Fruit fly (Drosophila melanogaster) whole organism, embryonic: Measurements from ENCODE around the gene CG17329.
A peak's percentile ranks its signal among the peaks of the same experiment; 100 is the strongest.

Experiments
- B-H2 ChIP-seq: fragments of 200-800 bp; sonication (Bioruptor generic); optimal IDR thresholded peaks from 2 replicates; lab custom pipeline; 2018; ENCODE audit warnings: missing biosample characterization, mild to moderate bottlenecking, missing genetic modification characterization
- CG11504 ChIP-seq: fragments of 200-800 bp; sonication (Bioruptor generic); optimal IDR thresholded peaks from 3 replicates; lab custom pipeline; 2019; ENCODE audit warnings: missing biosample characterization, mild to moderate bottlenecking, missing genetic modification characterization, moderate library complexity
- CG12219 ChIP-seq: fragments of 200-800 bp; sonication (Bioruptor generic); optimal IDR thresholded peaks from 3 replicates; lab custom pipeline; 2018; ENCODE audit warnings: missing biosample characterization, mild to moderate bottlenecking, missing genetic modification characterization
- CG13424 ChIP-seq: fragments of 200-800 bp; sonication (Bioruptor generic); optimal IDR thresholded peaks from 2 replicates; lab custom pipeline; 2019; ENCODE audit warnings: missing biosample characterization, mild to moderate bottlenecking, missing genetic modification characterization, moderate library complexity
- CG13775 ChIP-seq: fragments of 200-800 bp; sonication (Bioruptor generic); optimal IDR thresholded peaks from 3 replicates; lab custom pipeline; 2017; ENCODE audit warnings: missing biosample characterization, mild to moderate bottlenecking, missing genetic modification characterization
- CG14965 ChIP-seq: fragments of 200-800 bp; sonication (Bioruptor generic); optimal IDR thresholded peaks from 2 replicates; lab custom pipeline; 2016; ENCODE audit warnings: missing biosample characterization, missing genetic modification characterization, borderline replicate concordance
- CG15601 ChIP-seq: fragments of 200-800 bp; sonication (Bioruptor generic); optimal IDR thresholded peaks from 3 replicates; lab custom pipeline; 2019; ENCODE audit warnings: missing biosample characterization, mild to moderate bottlenecking, missing genetic modification characterization, moderate library complexity
- CG1602 ChIP-seq: fragments of 200-800 bp; sonication (Bioruptor generic); optimal IDR thresholded peaks from 3 replicates; lab custom pipeline; 2016; ENCODE audit warnings: missing biosample characterization, missing genetic modification characterization
- CG16813 ChIP-seq: fragments of 200-800 bp; sonication (Bioruptor generic); IDR thresholded peaks from 3 replicates; pipeline ENCODE4 v1.3.6; 2022; ENCODE audit warnings: missing biosample characterization, missing genetic modification characterization; ENCODE audit not compliant: partially characterized antibody
- CG18262 ChIP-seq: fragments of 200-800 bp; optimal IDR thresholded peaks from 3 replicates; lab custom pipeline; 2019; ENCODE audit warnings: missing biosample characterization, mild to moderate bottlenecking, missing genetic modification characterization, moderate library complexity
- CG3065 ChIP-seq: fragments of 200-800 bp; sonication (Bioruptor generic); optimal IDR thresholded peaks from 2 replicates; lab custom pipeline; 2016; ENCODE audit warnings: missing biosample characterization, missing genetic modification characterization
- CG3281 ChIP-seq: fragments of 200-800 bp; sonication (Bioruptor generic); optimal IDR thresholded peaks from 3 replicates; lab custom pipeline; 2017; ENCODE audit warnings: missing biosample characterization, mild to moderate bottlenecking, missing genetic modification characterization
- CG4820 ChIP-seq: fragments of 200-800 bp; sonication (Bioruptor generic); optimal IDR thresholded peaks from 3 replicates; lab custom pipeline; 2016; ENCODE audit warnings: missing biosample characterization, missing genetic modification characterization
- CG6689 ChIP-seq: fragments of 200-800 bp; sonication (Bioruptor generic); IDR thresholded peaks from 2 replicates; pipeline ENCODE4 v1.3.6; 2022; ENCODE audit warnings: missing biosample characterization, missing genetic modification characterization
- CG6765 ChIP-seq: fragments of 200-800 bp; sonication (Bioruptor generic); optimal IDR thresholded peaks from 3 replicates; lab custom pipeline; 2017; ENCODE audit warnings: missing biosample characterization, mild to moderate bottlenecking, missing genetic modification characterization
- CG6791 ChIP-seq: fragments of 200-800 bp; sonication (Bioruptor generic); IDR thresholded peaks from 3 replicates; pipeline ENCODE4 v1.3.6; 2022; ENCODE audit warnings: missing biosample characterization, missing genetic modification characterization; ENCODE audit not compliant: partially characterized antibody
- CG7556 ChIP-seq: fragments of 200-800 bp; sonication (Bioruptor generic); optimal IDR thresholded peaks from 2 replicates; lab custom pipeline; 2017; ENCODE audit warnings: missing biosample characterization, mild to moderate bottlenecking, missing genetic modification characterization
- CG7786 ChIP-seq: fragments of 200-800 bp; sonication (Bioruptor generic); optimal IDR thresholded peaks from 2 replicates; lab custom pipeline; 2016; ENCODE audit warnings: missing biosample characterization, missing genetic modification characterization
- CG7928 ChIP-seq: fragments of 200-800 bp; sonication (Bioruptor generic); optimal IDR thresholded peaks from 2 replicates; lab custom pipeline; 2017; ENCODE audit warnings: missing biosample characterization, mild to moderate bottlenecking, missing genetic modification characterization
- CG8765 ChIP-seq: fragments of 200-800 bp; sonication (Bioruptor generic); IDR thresholded peaks from 2 replicates; pipeline ENCODE4 v1.3.6; 2022; ENCODE audit warnings: missing biosample characterization, missing genetic modification characterization
- CG8944 ChIP-seq: fragments of 200-800 bp; sonication (Bioruptor generic); optimal IDR thresholded peaks from 3 replicates; lab custom pipeline; 2016; ENCODE audit warnings: missing biosample characterization, missing genetic modification characterization
- CG9437 ChIP-seq: fragments of 200-800 bp; sonication (Bioruptor generic); optimal IDR thresholded peaks from 2 replicates; lab custom pipeline; 2018; ENCODE audit warnings: missing biosample characterization, mild to moderate bottlenecking, missing genetic modification characterization
- CG9727 ChIP-seq: fragments of 200-800 bp; sonication (Bioruptor generic); optimal IDR thresholded peaks from 3 replicates; lab custom pipeline; 2017; ENCODE audit warnings: missing biosample characterization, mild to moderate bottlenecking, missing genetic modification characterization
- CG9932 ChIP-seq: fragments of 200-800 bp; sonication (Bioruptor generic); IDR thresholded peaks from 2 replicates; pipeline ENCODE4 v1.3.6; 2022; ENCODE audit warnings: missing biosample characterization, missing genetic modification characterization
- Dbx ChIP-seq: fragments of 200-800 bp; sonication (Bioruptor generic); IDR thresholded peaks from 3 replicates; pipeline ENCODE4 v1.3.6; 2022; ENCODE audit warnings: missing biosample characterization, missing genetic modification characterization
- Eip74EF ChIP-seq, 2 experiments: fragments of 200-800 bp in 1 of 2; fragments of >200 bp in 1 of 2; sonication (Bioruptor generic) in 1 of 2; optimal IDR thresholded peaks; 2 replicates each; lab custom pipeline; 2017 to 2019; ENCODE audit warnings: missing biosample characterization in 2 of 2, missing genetic modification characterization in 2 of 2, mild to moderate bottlenecking in 1 of 2, moderate library complexity in 1 of 2
- Fer2 ChIP-seq: fragments of 200-800 bp; sonication (Bioruptor generic); optimal IDR thresholded peaks from 2 replicates; lab custom pipeline; 2018; ENCODE audit warnings: missing biosample characterization, mild to moderate bottlenecking, missing genetic modification characterization, moderate library complexity
- H15 ChIP-seq: fragments of 200-800 bp; sonication (Bioruptor generic); IDR thresholded peaks from 3 replicates; pipeline ENCODE4 v1.3.6; 2022; ENCODE audit warnings: missing biosample characterization, missing genetic modification characterization
- Max ChIP-seq: fragments of 200-800 bp; sonication (Bioruptor generic); optimal IDR thresholded peaks from 2 replicates; lab custom pipeline; 2016; ENCODE audit warnings: missing biosample characterization, mild to moderate bottlenecking, missing genetic modification characterization
- Nf-YB ChIP-seq: fragments of 200-800 bp; sonication (Bioruptor generic); optimal IDR thresholded peaks from 3 replicates; lab custom pipeline; 2019; ENCODE audit warnings: missing biosample characterization, mild to moderate bottlenecking, missing genetic modification characterization, moderate library complexity
- Oli ChIP-seq: fragments of 200-800 bp; sonication (Bioruptor generic); optimal IDR thresholded peaks from 2 replicates; lab custom pipeline; 2018; ENCODE audit warnings: missing biosample characterization, mild to moderate bottlenecking, missing genetic modification characterization, moderate library complexity
- Sin3A ChIP-seq: fragments of >200 bp; optimal IDR thresholded peaks from 2 replicates; lab custom pipeline; 2018
- Trl ChIP-seq, 3 experiments: fragments of >200 bp in 2 of 3; fragments of 200-800 bp in 1 of 3; sonication (Bioruptor generic) in 1 of 3; optimal IDR thresholded peaks; 2 replicates in 1 of 3; 3 replicates in 2 of 3; lab custom pipeline; 2016 to 2017; ENCODE audit warnings: missing biosample characterization in 1 of 3, missing genetic modification characterization in 1 of 3
- ara ChIP-seq: fragments of 200-800 bp; sonication (Bioruptor generic); IDR thresholded peaks from 2 replicates; pipeline ENCODE4 v1.3.6; 2022; ENCODE audit warnings: missing biosample characterization, missing genetic modification characterization
- bcd ChIP-seq: fragments of 200-800 bp; sonication (Bioruptor generic); optimal IDR thresholded peaks from 2 replicates; lab custom pipeline; 2017; ENCODE audit warnings: missing biosample characterization, mild to moderate bottlenecking, missing genetic modification characterization
- caup ChIP-seq: fragments of 200-800 bp; sonication (Bioruptor generic); optimal IDR thresholded peaks from 3 replicates; lab custom pipeline; 2017; ENCODE audit warnings: missing biosample characterization, mild to moderate bottlenecking, missing genetic modification characterization, moderate library complexity; ENCODE audit not compliant: severe bottlenecking
- danr ChIP-seq: fragments of 200-800 bp; sonication (Bioruptor generic); IDR thresholded peaks from 2 replicates; pipeline ENCODE4 v1.3.6; 2022; ENCODE audit warnings: missing biosample characterization, missing genetic modification characterization
- gt ChIP-seq: fragments of 200-800 bp; sonication (Bioruptor generic); IDR thresholded peaks from 2 replicates; pipeline ENCODE4 v1.3.6; 2022; ENCODE audit warnings: missing biosample characterization, missing genetic modification characterization
- hb ChIP-seq: fragments of 200-800 bp; sonication (Bioruptor generic); IDR thresholded peaks from 3 replicates; pipeline ENCODE4 v1.3.6; 2022; ENCODE audit warnings: missing biosample characterization, missing genetic modification characterization; ENCODE audit not compliant: partially characterized antibody
- kni ChIP-seq: fragments of 200-800 bp; sonication (Bioruptor generic); optimal IDR thresholded peaks from 3 replicates; lab custom pipeline; 2017; ENCODE audit warnings: mild to moderate bottlenecking, missing biosample characterization, missing genetic modification reagents, missing genetic modification characterization
- lola ChIP-seq, 3 experiments: fragments of >200 bp in 2 of 3; fragments of 200-800 bp in 1 of 3; sonication (Bioruptor generic) in 1 of 3; optimal IDR thresholded peaks; 2 replicates each; lab custom pipeline; 2017 to 2019; ENCODE audit warnings: missing biosample characterization in 3 of 3, missing genetic modification characterization in 3 of 3, mild to moderate bottlenecking in 1 of 3, moderate library complexity in 1 of 3
- nau ChIP-seq: fragments of 200-800 bp; sonication (Bioruptor generic); optimal IDR thresholded peaks from 3 replicates; lab custom pipeline; 2017; ENCODE audit warnings: missing biosample characterization, mild to moderate bottlenecking, missing genetic modification characterization, missing genetic modification reagents
- pnt ChIP-seq: fragments of 200-800 bp; sonication (Bioruptor generic); optimal IDR thresholded peaks from 3 replicates; lab custom pipeline; 2016; ENCODE audit warnings: missing biosample characterization, missing genetic modification characterization
- run ChIP-seq: fragments of 200-800 bp; sonication (Bioruptor generic); optimal IDR thresholded peaks from 3 replicates; lab custom pipeline; 2018; ENCODE audit warnings: missing biosample characterization, mild to moderate bottlenecking, missing genetic modification characterization
- tap ChIP-seq: fragments of 200-800 bp; optimal IDR thresholded peaks from 3 replicates; lab custom pipeline; 2019; ENCODE audit warnings: missing biosample characterization, mild to moderate bottlenecking, missing genetic modification characterization, moderate library complexity
- vnd ChIP-seq: fragments of 200-800 bp; sonication (Bioruptor generic); IDR thresholded peaks from 3 replicates; pipeline ENCODE4 v1.3.6; 2022; ENCODE audit warnings: missing biosample characterization, missing genetic modification characterization; ENCODE audit not compliant: partially characterized antibody
- wdn ChIP-seq: fragments of 200-800 bp; sonication (Bioruptor generic); IDR thresholded peaks from 2 replicates; pipeline ENCODE4 v1.3.6; 2022; ENCODE audit warnings: missing biosample characterization, missing genetic modification characterization
- z ChIP-seq: fragments of 200-800 bp; sonication (Bioruptor generic); IDR thresholded peaks from 3 replicates; pipeline ENCODE4 v1.3.6; 2022; ENCODE audit warnings: missing biosample characterization, missing genetic modification characterization

CG17329 gene

DNA sequence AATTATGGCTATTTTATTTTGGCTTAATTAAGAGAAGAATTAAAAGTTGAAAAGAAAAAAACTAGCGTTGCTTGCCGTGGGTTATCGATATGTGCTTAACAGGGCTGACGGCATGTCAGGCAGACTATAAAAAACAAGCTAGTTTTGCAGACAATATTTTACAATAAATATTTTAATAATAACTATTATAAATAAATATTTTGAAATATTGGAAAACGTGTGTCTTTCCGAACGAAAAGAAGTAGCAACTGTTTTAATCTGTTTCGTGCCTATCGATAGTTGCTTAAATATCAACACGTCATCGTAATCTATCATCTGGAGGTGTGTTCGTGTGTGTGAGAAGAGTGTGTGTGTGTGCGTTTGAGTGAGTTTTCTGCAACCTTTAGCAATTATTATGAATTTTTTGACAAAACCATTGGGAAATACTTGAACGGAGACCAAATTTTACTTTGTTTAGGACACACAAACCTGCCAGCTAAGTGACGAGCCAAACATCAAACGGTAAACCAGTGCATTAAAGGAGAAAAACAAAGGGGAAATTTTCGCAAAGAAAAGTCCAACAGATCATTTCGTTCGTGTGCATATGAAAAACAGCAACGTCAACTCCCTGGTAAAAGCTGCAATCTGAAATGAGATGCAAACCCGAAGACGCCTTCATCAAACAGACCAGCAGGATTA is 16.1 kb downstream of the CG17329 start, which contains the start of the genes CG5861 and Syx5 (continued):
- TF ChIP-seq danr (no peak), CG13424 (peak; percentile 68), run (tag; lab: Kevin White, UChicago) (no peak), CG11504 (tag; lab: Kevin White, UChicago) (no peak), Sin3A (lab: Kevin White, UChicago) (peak; percentile 0), Dbx (GFP tag; lab: Robert Waterston, UW) (peak; percentile 67; the same call in 2 of the 3 replicates), CG1602 (GFP tag; lab: Kevin White, UChicago) (no peak), Nf-YB (GFP tag; lab: Kevin White, UChicago) (peak; percentile 5), tap (tag; lab: Kevin White, UChicago) (peak; percentile 57), CG6791 (GFP tag; lab: Robert Waterston, UW) (peak; percentile 77), Max (peak; percentile 45), H15 (GFP tag; lab: Robert Waterston, UW) (0 out of 3 replicates have a peak, but pooled peaks have one; percentile 48), CG3281 (GFP tag; lab: Kevin White, UChicago) (peak; percentile 61), CG7556 (GFP tag; lab: Kevin White, UChicago) (peak; percentile 51), CG8765 (GFP tag; lab: Robert Waterston, UW) (no peak), CG9932 (peak; percentile 88), CG7928 (GFP tag; lab: Kevin White, UChicago) (peak; percentile 86), pnt (GFP tag; lab: Kevin White, UChicago) (no peak), vnd (GFP tag; lab: Robert Waterston, UW) (peak; percentile 93), ara (GFP tag; lab: Robert Waterston, UW) (no peak), CG18262 (tag; lab: Kevin White, UChicago) (peak; percentile 62), B-H2 (peak; percentile 76), lola (GFP tag; optimal IDR thresholded peaks at IDR 0.05; lab: Kevin White, UChicago) (peak in 1 of 3 experiments; percentile 36), bcd (peak; percentile 62), kni (no peak), Fer2 (tag; lab: Kevin White, UChicago) (peak; percentile 42), caup (GFP tag; lab: Kevin White, UChicago) (peak; percentile 51), CG9727 (GFP tag; lab: Kevin White, UChicago) (peak; percentile 45), CG9437 (peak; percentile 7), CG13775 (GFP tag; lab: Kevin White, UChicago) (peak; percentile 64), CG12219 (GFP tag; lab: Kevin White, UChicago) (no peak), hb (GFP tag; lab: Robert Waterston, UW) (peak; percentile 70; the same call in 1 of the 3 replicates), Eip74EF (GFP tag; optimal IDR thresholded peaks at IDR 0.05; lab: Kevin White, UChicago) (peak in 1 of 2 experiments; percentile 0), z (GFP tag; lab: Robert Waterston, UW) (peak; percentile 96), nau (peak; percentile 53), CG4820 (peak; percentile 17), CG14965 (GFP tag; lab: Kevin White, UChicago) (no peak), gt (GFP tag; lab: Robert Waterston, UW) (no peak), CG3065 (GFP tag; lab: Kevin White, UChicago) (no peak), Oli (tag; lab: Kevin White, UChicago) (no peak), CG7786 (GFP tag; lab: Kevin White, UChicago) (no peak), Trl (optimal IDR thresholded peaks at IDR 0.05; lab: Kevin White, UChicago) (no peak), Trl (GFP tag; optimal IDR thresholded peaks at IDR 0.05; lab: Kevin White, UChicago) (no peak), CG16813 (GFP tag; lab: Robert Waterston, UW) (peak; percentile 87), CG15601 (tag; lab: Kevin White, UChicago) (peak; percentile 69), CG6765 (GFP tag; lab: Kevin White, UChicago) (peak; percentile 17), wdn (GFP tag; lab: Robert Waterston, UW) (no peak), CG6689 (peak; percentile 29; the same call in 1 of the 2 replicates), CG8944 (GFP tag; lab: Kevin White, UChicago) (no peak)
